Fruit fly (Drosophila melanogaster): ENCODE results near the gene CG31624.

CG31624 gene

DNA sequence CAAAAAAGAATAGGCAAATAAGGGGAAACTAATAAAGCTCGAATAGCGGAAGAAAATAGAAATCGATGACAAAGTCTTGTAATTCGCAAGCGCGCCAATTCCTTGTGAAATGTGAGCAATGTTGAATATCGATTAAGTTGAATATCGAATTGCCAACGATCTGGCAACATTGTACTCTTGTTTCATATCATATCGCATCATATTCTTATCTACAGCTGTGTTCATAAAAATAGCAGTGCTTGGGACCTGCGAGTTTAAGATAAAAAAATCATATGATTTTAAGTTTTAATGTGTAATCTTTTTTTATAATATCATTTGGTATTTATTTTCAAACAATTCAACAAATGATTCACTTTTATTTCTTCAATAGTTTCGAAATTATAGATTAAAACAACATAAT is 51.1 kb downstream of the CG31624 start (continued):
- TF ChIP-seq trem (tag; optimal IDR thresholded peaks at IDR 0.05), result peak; percentile 67
- TF ChIP-seq B-H1 (GFP tag; IDR thresholded peaks at IDR 0.05), result no peak; the same call in 2 of the 3 replicates
- TF ChIP-seq CG12391 (tag; optimal IDR thresholded peaks at IDR 0.05), result peak; percentile 74
- TF ChIP-seq br (optimal IDR thresholded peaks at IDR 0.05), result no peak
- no peak for TF ChIP-seq tll (GFP tag; optimal IDR thresholded peaks at IDR 0.05)
- no peak for TF ChIP-seq dimm (GFP tag; IDR thresholded peaks at IDR 0.05)
- TF ChIP-seq CHES-1-like (GFP tag; optimal IDR thresholded peaks at IDR 0.05), result no peak
- no peak for TF ChIP-seq fru (optimal IDR thresholded peaks at IDR 0.05)
- TF ChIP-seq ab (GFP tag; optimal IDR thresholded peaks at IDR 0.05), result no peak
- TF ChIP-seq CG30403 (GFP tag; optimal IDR thresholded peaks at IDR 0.05), result peak; percentile 50
- TF ChIP-seq zen2 (GFP tag; IDR thresholded peaks at IDR 0.05; ENCODE audit: partially characterized antibody), result peak; percentile 73; the same call in 1 of the 3 replicates
- no peak for TF ChIP-seq CG3995 (GFP tag; optimal IDR thresholded peaks at IDR 0.05)
- TF ChIP-seq Hr78 (GFP tag; optimal IDR thresholded peaks at IDR 0.05), result no peak
- TF ChIP-seq lbe (GFP tag; optimal IDR thresholded peaks at IDR 0.05), result no peak
- peak; percentile 10 for TF ChIP-seq Hsf (GFP tag; optimal IDR thresholded peaks at IDR 0.05)
- peak; percentile 66; the same call in 1 of the 2 replicates for TF ChIP-seq Xrp1 (GFP tag; IDR thresholded peaks at IDR 0.05)
- peak; percentile 20 for TF ChIP-seq CG13775 (GFP tag; optimal IDR thresholded peaks at IDR 0.05)
- no peak for TF ChIP-seq toy (GFP tag; IDR thresholded peaks at IDR 0.05)
- peak; percentile 63 for TF ChIP-seq CG17829 (tag; optimal IDR thresholded peaks at IDR 0.05)
- no peak for TF ChIP-seq Sin3A (optimal IDR thresholded peaks at IDR 0.05)
- TF ChIP-seq GATAe (GFP tag; conservative IDR thresholded peaks at IDR 0.05), result peak; percentile 90
- TF ChIP-seq grau (tag; optimal IDR thresholded peaks at IDR 0.05), result peak; percentile 63
- peak; percentile 45 for TF ChIP-seq CG8388 (GFP tag; optimal IDR thresholded peaks at IDR 0.05)
- TF ChIP-seq Med (GFP tag), result peak; percentile 58
- TF ChIP-seq oc (tag; optimal IDR thresholded peaks at IDR 0.05), result no peak
- TF ChIP-seq CG4360 (GFP tag; IDR thresholded peaks at IDR 0.05), result no peak
- peak; percentile 39; the same call in 1 of the 3 replicates for TF ChIP-seq CG7963 (GFP tag; IDR thresholded peaks at IDR 0.05; ENCODE audit: partially characterized antibody)
- TF ChIP-seq cas (GFP tag; IDR thresholded peaks at IDR 0.05), result no peak
- no peak for TF ChIP-seq fd3F (GFP tag; optimal IDR thresholded peaks at IDR 0.05)
- TF ChIP-seq CG8478 (optimal IDR thresholded peaks at IDR 0.05), result no peak
- TF ChIP-seq Bdp1 (GFP tag; optimal IDR thresholded peaks at IDR 0.05), result no peak
- no peak for TF ChIP-seq prd (optimal IDR thresholded peaks at IDR 0.05)
- peak; percentile 58; the same call in 2 of the 3 replicates for TF ChIP-seq prd (GFP tag; IDR thresholded peaks at IDR 0.05)
- TF ChIP-seq hbn (GFP tag; IDR thresholded peaks at IDR 0.05; ENCODE audit: partially characterized antibody), result peak; percentile 73
- peak; percentile 35; the same call in 2 of the 3 replicates for TF ChIP-seq CG14860 (GFP tag; IDR thresholded peaks at IDR 0.05; ENCODE audit: partially characterized antibody)
- TF ChIP-seq Tbp (GFP tag; optimal IDR thresholded peaks at IDR 0.05), result no peak
- TF ChIP-seq so (GFP tag; IDR thresholded peaks at IDR 0.05), result peak; percentile 71; the same call in 1 of the 3 replicates
- TF ChIP-seq org-1 (GFP tag; optimal IDR thresholded peaks at IDR 0.05), result no peak
- peak; percentile 52; the same call in 1 of the 3 replicates for TF ChIP-seq CG11456 (GFP tag; IDR thresholded peaks at IDR 0.05)
- peak; percentile 53 for TF ChIP-seq CG4424 (GFP tag; optimal IDR thresholded peaks at IDR 0.05)
- no peak for TF ChIP-seq CG12236 (GFP tag; optimal IDR thresholded peaks at IDR 0.05)
- no peak for TF ChIP-seq hth (optimal IDR thresholded peaks at IDR 0.05)
- TF ChIP-seq NC2α (GFP tag; optimal IDR thresholded peaks at IDR 0.05), result no peak
- TF ChIP-seq CG15011 (GFP tag; optimal IDR thresholded peaks at IDR 0.05), result no peak
- TF ChIP-seq CG2120 (GFP tag; optimal IDR thresholded peaks at IDR 0.05), result peak; percentile 65
- TF ChIP-seq vnd (GFP tag; IDR thresholded peaks at IDR 0.05; ENCODE audit: partially characterized antibody), result 0 out of 3 replicates have a peak, but pooled peaks have one; percentile 31
- TF ChIP-seq gfzf (GFP tag; optimal IDR thresholded peaks at IDR 0.05), result no peak
- TF ChIP-seq unc-4 (GFP tag; IDR thresholded peaks at IDR 0.05; ENCODE audit: partially characterized antibody), result peak; percentile 77
- TF ChIP-seq Xbp1 (GFP tag; optimal IDR thresholded peaks at IDR 0.05), result peak; percentile 57
- no peak for TF ChIP-seq cad (GFP tag; optimal IDR thresholded peaks at IDR 0.05)
- peak; percentile 83 for TF ChIP-seq Dref (GFP tag; IDR thresholded peaks at IDR 0.05)
- peak; percentile 27 for TF ChIP-seq exex (tag; optimal IDR thresholded peaks at IDR 0.05)
